Fruit fly (Drosophila melanogaster): ENCODE data around the gene psd.

psd gene

DNA sequence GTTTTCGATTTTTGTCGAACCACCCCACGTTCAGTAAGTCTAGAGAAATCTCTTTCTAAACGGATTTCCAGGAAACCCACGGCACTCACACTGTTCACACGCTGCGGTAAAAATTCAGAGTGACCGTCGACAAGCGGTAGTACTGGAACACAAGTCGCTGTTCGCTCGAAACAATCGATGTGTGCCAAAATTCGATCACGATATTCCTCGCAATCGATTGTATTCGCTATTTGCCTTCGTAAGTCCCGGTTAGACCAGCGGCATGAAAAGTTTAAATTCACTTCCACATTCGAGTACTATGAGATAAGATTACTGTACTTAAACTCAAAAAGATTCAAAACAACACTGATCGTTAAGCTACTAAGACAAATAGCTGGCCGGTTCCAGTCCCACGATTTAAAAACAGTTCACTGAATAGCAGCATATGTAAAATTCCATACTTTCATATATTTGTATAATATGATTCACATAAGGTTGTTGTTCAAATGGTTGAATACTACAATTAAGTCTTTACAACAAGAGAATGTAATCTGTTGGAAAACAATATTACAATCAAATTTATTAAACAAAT lies 16.2 kb upstream of the psd start, which contains the start of gene chic (continued):
- TF ChIP-seq disco-r (GFP tag; optimal IDR thresholded peaks at IDR 0.05) (no peak), repo (GFP tag; optimal IDR thresholded peaks at IDR 0.05) (peak; percentile 2), CG2202 (tag; optimal IDR thresholded peaks at IDR 0.05) (no peak), CG14667 (GFP tag; IDR thresholded peaks at IDR 0.05) (no peak), CG10654 (GFP tag; optimal IDR thresholded peaks at IDR 0.05) (no peak), esg (GFP tag; conservative IDR thresholded peaks at IDR 0.05) (no peak), mld (GFP tag; IDR thresholded peaks at IDR 0.05; ENCODE audit: partially characterized antibody) (no peak), dmrt11E (tag; optimal IDR thresholded peaks at IDR 0.05) (no peak), gcm (GFP tag; optimal IDR thresholded peaks at IDR 0.05) (no peak), Abd-B (GFP tag; optimal IDR thresholded peaks at IDR 0.05) (no peak), CG8089 (GFP tag; optimal IDR thresholded peaks at IDR 0.05) (no peak), ato (GFP tag; IDR thresholded peaks at IDR 0.05; ENCODE audit: partially characterized antibody) (no peak), gt (GFP tag; IDR thresholded peaks at IDR 0.05) (no peak), CG8290 (GFP tag; optimal IDR thresholded peaks at IDR 0.05) (no peak), CG8290 (tag; optimal IDR thresholded peaks at IDR 0.05) (peak in 1 of 2 experiments; percentile 75), CG11456 (GFP tag; IDR thresholded peaks at IDR 0.05) (no peak), Sin3A (optimal IDR thresholded peaks at IDR 0.05) (no peak), CG7372 (GFP tag; IDR thresholded peaks at IDR 0.05) (no peak), CG10274 (GFP tag; optimal IDR thresholded peaks at IDR 0.05) (no peak), CG9797 (GFP tag; optimal IDR thresholded peaks at IDR 0.05) (peak; percentile 66), eyg (GFP tag; optimal IDR thresholded peaks at IDR 0.05) (no peak), CG6683 (GFP tag; optimal IDR thresholded peaks at IDR 0.05) (no peak), tll (GFP tag; optimal IDR thresholded peaks at IDR 0.05) (no peak), dati (GFP tag; IDR thresholded peaks at IDR 0.05) (no peak), nom (GFP tag; optimal IDR thresholded peaks at IDR 0.05) (peak; percentile 50), fu2 (GFP tag; optimal IDR thresholded peaks at IDR 0.05) (peak; percentile 0), CrebB (tag; optimal IDR thresholded peaks at IDR 0.05) (peak; percentile 52), h (optimal IDR thresholded peaks at IDR 0.05) (no peak), kah (GFP tag; optimal IDR thresholded peaks at IDR 0.05) (no peak), ap (GFP tag; IDR thresholded peaks at IDR 0.05) (no peak), CG8765 (GFP tag; IDR thresholded peaks at IDR 0.05) (no peak), CG16815 (GFP tag; optimal IDR thresholded peaks at IDR 0.05) (no peak), slbo (GFP tag; IDR thresholded peaks at IDR 0.05) (no peak), CG32532 (GFP tag; IDR thresholded peaks at IDR 0.05) (no peak), Ets65A (GFP tag) (peak; percentile 94), Lim3 (GFP tag; IDR thresholded peaks at IDR 0.05) (no peak), twi (tag; optimal IDR thresholded peaks at IDR 0.05) (no peak), Pdp1 (GFP tag; optimal IDR thresholded peaks at IDR 0.05) (no peak), CG1792 (GFP tag; optimal IDR thresholded peaks at IDR 0.05) (no peak), Opbp (GFP tag; IDR thresholded peaks at IDR 0.05; ENCODE audit: partially characterized antibody) (no peak), E2f1 (GFP tag; IDR thresholded peaks at IDR 0.05) (no peak), Sry-β (GFP tag; optimal IDR thresholded peaks at IDR 0.05) (no peak), CG17361 (GFP tag; IDR thresholded peaks at IDR 0.05) (no peak), fd3F (GFP tag; optimal IDR thresholded peaks at IDR 0.05) (no peak), CG31388 (GFP tag; optimal IDR thresholded peaks at IDR 0.05) (no peak), CG11696 (GFP tag; IDR thresholded peaks at IDR 0.05) (no peak), zfh2 (GFP tag; optimal IDR thresholded peaks at IDR 0.05) (peak; percentile 36), CG1024 (GFP tag; IDR thresholded peaks at IDR 0.05) (no peak), salm (tag; optimal IDR thresholded peaks at IDR 0.05) (no peak), CG12219 (GFP tag; optimal IDR thresholded peaks at IDR 0.05) (no peak), GATAe (GFP tag; conservative IDR thresholded peaks at IDR 0.05) (no peak), pb (GFP tag; optimal IDR thresholded peaks at IDR 0.05) (no peak), Fer2 (tag; optimal IDR thresholded peaks at IDR 0.05) (no peak)

Measured in whole organism, embryonic.